Worm (Caenorhabditis elegans) whole organism, L2 larva: ENCODE measurements around the gene W06G6.11.

ENCODE experiments used
- ceh-82 ChIP-seq: fragments of 150-350 bp; optimal IDR thresholded peaks from 2 replicates; lab custom pipeline; 2014; ENCODE audit warnings: missing biosample characterization, missing genetic modification characterization
- elt-1 ChIP-seq: fragments of 150-350 bp; optimal IDR thresholded peaks from 2 replicates; lab custom pipeline; 2014; ENCODE audit warnings: missing biosample characterization, missing genetic modification characterization
- mab-5 ChIP-seq: fragments of 150-350 bp; optimal IDR thresholded peaks from 2 replicates; lab custom pipeline; 2014; ENCODE audit warnings: missing biosample characterization, missing genetic modification characterization
- mdl-1 ChIP-seq, 2 experiments: fragments of 150-350 bp in 1 of 2; sonication (generic microtip) in 1 of 2; optimal IDR thresholded peaks; 2 replicates each; lab custom pipeline; 2017; ENCODE audit warnings: missing biosample characterization in 2 of 2, missing genetic modification characterization in 2 of 2
- sma-9 ChIP-seq, 2 experiments: fragments of 150-350 bp in 1 of 2; sonication (generic microtip) in 1 of 2; optimal IDR thresholded peaks; 2 replicates each; lab custom pipeline; 2014 to 2016; ENCODE audit warnings: missing genetic modification characterization in 2 of 2, mild to moderate bottlenecking in 1 of 2, missing biosample characterization in 1 of 2, missing compliant biosample characterization in 1 of 2, missing genetic modification reagents in 1 of 2, moderate library complexity in 1 of 2
- snpc-4 ChIP-seq: fragments of 150-350 bp; optimal IDR thresholded peaks from 2 replicates; lab custom pipeline; 2014; ENCODE audit warnings: missing biosample characterization, missing genetic modification characterization
- unc-39 ChIP-seq: fragments of 150-350 bp; optimal IDR thresholded peaks from 2 replicates; lab custom pipeline; 2014; ENCODE audit warnings: missing biosample characterization, missing genetic modification characterization
- ztf-1 ChIP-seq: fragments of 200-800 bp; sonication (Bioruptor generic); conservative IDR thresholded peaks from 2 replicates; pipeline ENCODE4 v1.3.6; 2022; ENCODE audit warnings: missing genetic modification characterization, missing compliant biosample characterization

ce11 chrV:16679237-16679636 is 30.1 kb upstream of the W06G6.11 start, which contains the start of gene srz-103:
- TF ChIP-seq snpc-4, result no peak
- TF ChIP-seq ceh-82 (tag; lab: Kevin White, UChicago), result no peak
- no peak for TF ChIP-seq sma-9 (GFP tag; optimal IDR thresholded peaks at IDR 0.05; lab: Kevin White, UChicago)
- TF ChIP-seq sma-9 (tag; optimal IDR thresholded peaks at IDR 0.05; lab: Kevin White, UChicago), result no peak
- no peak for TF ChIP-seq mdl-1 (tag; optimal IDR thresholded peaks at IDR 0.05; lab: Kevin White, UChicago)
- TF ChIP-seq mab-5, result no peak
- TF ChIP-seq ztf-1 (GFP tag; lab: Robert Waterston, UW), result no peak
- no peak for TF ChIP-seq unc-39 (tag; lab: Kevin White, UChicago)
- no peak for TF ChIP-seq elt-1 (tag; lab: Kevin White, UChicago)
